Worm (Caenorhabditis elegans): Measurements from ENCODE around the gene hpo-7.

hpo-7 gene

DNA sequence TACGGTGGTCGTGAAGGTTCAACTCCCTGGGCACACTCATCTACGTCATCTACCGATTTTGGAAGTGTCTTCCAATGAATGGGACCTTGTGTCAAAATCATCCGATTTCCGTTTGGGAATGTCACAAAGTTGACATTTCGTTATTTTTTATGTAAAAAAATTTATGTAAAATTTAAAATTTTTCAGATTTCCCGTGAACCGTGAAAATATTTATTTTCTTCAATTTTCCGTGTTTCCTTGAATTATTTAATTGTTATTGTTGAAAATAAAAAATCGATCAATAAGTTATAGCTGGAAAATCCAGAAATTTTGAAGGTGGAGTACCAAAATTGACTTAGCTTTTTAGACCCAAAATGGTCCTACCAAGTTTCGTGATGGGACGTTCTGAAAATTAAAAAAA is at the start of gene hpo-7:
Gene hpo-7, minus strand, starts transcription at position 101 of the 400 bp plus-strand sequence.
- no peak for TF ChIP-seq elt-2 (tag; optimal IDR thresholded peaks at IDR 0.05)

- TF ChIP-seq unc-55 (GFP tag; optimal IDR thresholded peaks at IDR 0.05) (no peak), che-1 (tag; optimal IDR thresholded peaks at IDR 0.05) (no peak), sox-2 (GFP tag; IDR thresholded peaks at IDR 0.05) (no peak), rnt-1 (tag; optimal IDR thresholded peaks at IDR 0.05) (no peak), ahr-1 (tag; optimal IDR thresholded peaks at IDR 0.05) (no peak), ceh-18 (tag; optimal IDR thresholded peaks at IDR 0.05) (no peak), T23F11.4 (GFP tag; optimal IDR thresholded peaks at IDR 0.05) (no peak), dve-1 (tag; optimal IDR thresholded peaks at IDR 0.05) (no peak), elt-2 (tag; optimal IDR thresholded peaks at IDR 0.05) (no peak), unc-42 (tag; optimal IDR thresholded peaks at IDR 0.05) (no peak), pag-3 (tag; optimal IDR thresholded peaks at IDR 0.05; ENCODE audit: borderline replicate concordance) (no peak), ceh-9 (tag; optimal IDR thresholded peaks at IDR 0.05) (no peak), lin-11 (tag; optimal IDR thresholded peaks at IDR 0.05) (no peak), Y22D7AL.16 (tag; optimal IDR thresholded peaks at IDR 0.05) (no peak)
These were observed 42.2 kb upstream of the hpo-7 start for ce11 chrII:2177735-2178134.

DNA sequence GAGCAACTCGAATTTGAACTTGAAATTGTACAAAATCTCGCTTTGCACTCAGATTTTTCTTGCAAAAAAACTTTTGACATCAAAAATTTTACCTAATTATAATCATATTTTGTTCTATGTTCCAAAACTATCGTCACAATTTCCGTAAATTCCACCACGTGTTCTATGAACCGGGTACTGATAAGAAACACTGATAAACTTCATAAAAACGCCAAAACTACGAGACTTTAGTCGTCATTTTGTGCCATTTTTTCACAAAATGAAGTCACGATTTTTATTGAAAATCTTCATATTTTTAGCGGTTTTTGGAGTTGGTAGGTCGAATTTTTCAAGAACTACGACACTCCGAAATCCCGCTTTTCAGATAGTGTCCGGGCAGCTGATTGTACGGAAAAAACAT is 41.2 kb upstream of the hpo-7 start, which contains the start of gene gba-1:
Gene gba-1, plus strand, starts transcription at position 54 of the 400 bp plus-strand sequence.
- peak; percentile 23 for TF ChIP-seq elt-2 (tag; optimal IDR thresholded peaks at IDR 0.05)
- TF ChIP-seq ceh-31 (tag; optimal IDR thresholded peaks at IDR 0.05): no peak

- TF ChIP-seq sdc-2 (tag; optimal IDR thresholded peaks at IDR 0.05) (no peak), ceh-9 (tag; optimal IDR thresholded peaks at IDR 0.05) (no peak), rnt-1 (tag; optimal IDR thresholded peaks at IDR 0.05) (no peak), C08G9.2 (tag; optimal IDR thresholded peaks at IDR 0.05) (no peak), ceh-19 (GFP tag; optimal IDR thresholded peaks at IDR 0.05) (no peak), unc-86 (tag; optimal IDR thresholded peaks at IDR 0.05) (no peak), T23F11.4 (GFP tag; optimal IDR thresholded peaks at IDR 0.05) (no peak), ceh-30 (tag; optimal IDR thresholded peaks at IDR 0.05) (no peak), fkh-10 (GFP tag; optimal IDR thresholded peaks at IDR 0.05) (no peak), dve-1 (tag; optimal IDR thresholded peaks at IDR 0.05) (no peak), hlh-15 (tag; optimal IDR thresholded peaks at IDR 0.05) (no peak), ceh-31 (tag; optimal IDR thresholded peaks at IDR 0.05) (no peak), pax-1 (tag; optimal IDR thresholded peaks at IDR 0.05) (no peak), gmeb-2 (tag; optimal IDR thresholded peaks at IDR 0.05) (no peak), fkh-6 (tag; optimal IDR thresholded peaks at IDR 0.05) (no peak), hlh-13 (GFP tag; optimal IDR thresholded peaks at IDR 0.05) (no peak), syd-9 (tag; optimal IDR thresholded peaks at IDR 0.05) (no peak)
These were observed 39.9 kb upstream of the hpo-7 start, which contains the start of gene C33C12.7 for ce11 chrII:2175367-2175766. Gene C33C12.7, minus strand, starts transcription at chrII:2175467.

DNA sequence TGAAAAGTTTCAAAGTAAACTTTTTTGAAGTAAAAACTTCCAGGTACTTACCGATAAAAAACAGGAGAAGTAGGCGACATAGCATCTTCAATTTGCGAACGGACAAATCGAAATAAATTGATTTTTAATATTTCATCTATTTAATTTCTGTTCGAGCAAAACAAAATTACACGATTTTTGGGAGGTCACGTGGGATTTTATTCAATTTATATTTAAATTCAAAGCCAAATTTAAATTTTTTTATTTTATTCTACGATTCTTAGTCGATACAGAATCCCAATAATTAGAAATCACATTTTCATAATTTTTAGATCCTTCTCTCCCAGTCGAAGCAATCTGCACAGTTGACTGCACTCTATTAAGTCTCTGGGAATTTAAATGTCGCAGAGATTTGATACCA is 34.6 kb upstream of the hpo-7 start, which contains the start of gene C33C12.12:
Gene C33C12.12, minus strand, starts transcription at position 101 of the 400 bp plus-strand sequence.
- TF ChIP-seq ceh-31 (tag; optimal IDR thresholded peaks at IDR 0.05): no peak
- TF ChIP-seq hlh-30 (tag; optimal IDR thresholded peaks at IDR 0.05; ENCODE audit: insufficient read depth): no peak
- TF ChIP-seq madf-2 (tag; optimal IDR thresholded peaks at IDR 0.05): no peak
- no peak for TF ChIP-seq lim-6 (tag; optimal IDR thresholded peaks at IDR 0.05)
- TF ChIP-seq lin-11 (tag; optimal IDR thresholded peaks at IDR 0.05): no peak
- TF ChIP-seq ceh-34 (tag; optimal IDR thresholded peaks at IDR 0.05): no peak
- TF ChIP-seq sdc-2 (tag; optimal IDR thresholded peaks at IDR 0.05): no peak
- no peak for TF ChIP-seq fax-1 (tag; optimal IDR thresholded peaks at IDR 0.05)
- TF ChIP-seq ceh-2 (tag; optimal IDR thresholded peaks at IDR 0.05): no peak
- TF ChIP-seq npax-4 (tag; optimal IDR thresholded peaks at IDR 0.05): no peak
- TF ChIP-seq T23F11.4 (GFP tag; optimal IDR thresholded peaks at IDR 0.05): no peak
- TF ChIP-seq ref-2 (tag; optimal IDR thresholded peaks at IDR 0.05): no peak
- no peak for TF ChIP-seq unc-86 (tag; optimal IDR thresholded peaks at IDR 0.05)
- TF ChIP-seq ama-1 (optimal IDR thresholded peaks at IDR 0.05): no peak
- no peak for TF ChIP-seq che-1 (tag; optimal IDR thresholded peaks at IDR 0.05)
- no peak for TF ChIP-seq K09A11.1 (tag; optimal IDR thresholded peaks at IDR 0.05; ENCODE audit: insufficient read depth)
- TF ChIP-seq pqm-1 (tag; optimal IDR thresholded peaks at IDR 0.05): no peak
- no peak for TF ChIP-seq fkh-10 (GFP tag; optimal IDR thresholded peaks at IDR 0.05)
- no peak for TF ChIP-seq ceh-14 (tag; optimal IDR thresholded peaks at IDR 0.05)

Data from whole organism, late embryonic.